Worm (Caenorhabditis elegans): ENCODE data around the gene ZK180.6.

Gene ZK180.6

DNA sequence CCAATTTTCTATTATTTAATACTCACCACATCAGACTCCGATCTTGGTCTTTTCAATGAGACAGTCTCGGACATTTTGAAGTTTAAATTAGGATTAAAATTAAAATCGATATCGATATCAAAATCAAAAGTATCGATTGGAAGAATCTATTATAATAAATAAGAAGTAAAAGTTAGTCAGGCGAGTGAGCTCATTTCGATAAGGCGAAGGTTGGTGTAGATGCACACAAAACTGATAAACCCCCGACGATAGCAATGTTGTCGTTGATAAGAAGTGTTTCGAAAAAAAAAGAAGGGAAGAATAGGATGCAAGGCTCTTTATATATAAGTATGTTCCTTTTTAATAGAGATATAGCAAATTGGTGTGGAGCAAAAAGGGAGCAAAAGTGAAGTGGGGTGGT, 42.3 kb downstream of the ZK180.6 start, which contains the start of gene M01H9.4 (continued):
- TF ChIP-seq alr-1 (tag; optimal IDR thresholded peaks at IDR 0.05; ENCODE audit: borderline replicate concordance) (no peak), isw-1 (GFP tag; IDR thresholded peaks at IDR 0.05) (no peak), nhr-19 (GFP tag; conservative IDR thresholded peaks at IDR 0.05) (no peak), ceh-82 (tag; optimal IDR thresholded peaks at IDR 0.05) (no peak), swsn-7 (tag; optimal IDR thresholded peaks at IDR 0.05) (no peak), nhr-12 (tag; optimal IDR thresholded peaks at IDR 0.05) (no peak), lin-39 (tag; optimal IDR thresholded peaks at IDR 0.05) (no peak), xbp-1 (tag; optimal IDR thresholded peaks at IDR 0.05) (no peak), lsy-2 (tag; optimal IDR thresholded peaks at IDR 0.05) (no peak), ama-1 (optimal IDR thresholded peaks at IDR 0.05) (no peak), nhr-76 (tag; optimal IDR thresholded peaks at IDR 0.05) (no peak), unc-130 (tag; optimal IDR thresholded peaks at IDR 0.05) (no peak), hpl-2 (GFP tag; optimal IDR thresholded peaks at IDR 0.05) (no peak), ceh-90 (tag; optimal IDR thresholded peaks at IDR 0.05) (no peak), ets-5 (GFP tag; IDR thresholded peaks at IDR 0.05) (no peak), rnt-1 (tag; optimal IDR thresholded peaks at IDR 0.05) (no peak), unc-30 (tag; optimal IDR thresholded peaks at IDR 0.05) (no peak), mef-2 (tag; optimal IDR thresholded peaks at IDR 0.05) (no peak), tlp-1 (tag; optimal IDR thresholded peaks at IDR 0.05) (peak; percentile 39)

DNA sequence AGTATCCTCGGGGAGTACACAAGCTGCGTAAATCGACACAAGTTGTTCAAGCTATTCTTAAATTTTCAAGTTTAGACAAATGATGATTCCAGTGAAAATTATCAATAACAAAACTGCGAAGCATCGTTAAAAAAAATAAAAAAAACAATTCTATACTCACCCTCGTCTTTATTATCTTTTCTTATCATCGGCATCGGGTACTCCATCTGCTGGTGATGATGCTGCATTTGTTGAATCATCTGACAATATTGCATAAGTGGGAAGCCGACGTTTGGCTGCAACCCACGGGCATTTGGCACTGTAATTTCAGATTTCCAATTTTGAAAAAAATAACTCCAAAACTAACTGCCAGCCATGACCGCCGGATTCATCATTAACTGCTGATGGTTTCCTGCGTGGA, 43.5 kb downstream of the ZK180.6 start:
- TF ChIP-seq Y116A8C.19 (tag; optimal IDR thresholded peaks at IDR 0.05; ENCODE audit: borderline replicate concordance) (no peak), elt-2 (tag; optimal IDR thresholded peaks at IDR 0.05) (peak; percentile 26)

DNA sequence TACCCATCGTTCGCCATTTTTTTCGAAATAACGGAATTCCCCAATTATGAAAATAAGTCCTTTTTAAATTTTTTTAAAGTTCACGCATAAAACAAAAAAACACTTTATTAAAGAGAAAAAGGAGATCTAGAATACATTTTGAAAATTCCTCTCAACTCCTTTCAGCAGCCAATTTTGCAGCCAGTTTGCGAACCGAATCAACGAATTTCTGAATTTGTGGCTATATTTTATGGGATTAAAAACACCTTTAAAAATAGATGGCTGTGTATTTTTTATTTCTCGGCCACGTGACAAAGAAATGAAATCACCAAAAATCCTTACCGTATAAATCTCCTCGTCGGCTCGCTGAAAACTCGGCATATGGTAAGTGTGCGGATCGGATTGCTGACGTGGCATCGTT, 44.8 kb downstream of the ZK180.6 start, which contains the start of gene M01H9.10:
TSS of gene M01H9.10 (minus strand) at position 101 of the 400 bp plus-strand sequence.
- TF ChIP-seq hpl-2 (GFP tag; optimal IDR thresholded peaks at IDR 0.05), result no peak
- TF ChIP-seq sox-4 (tag; optimal IDR thresholded peaks at IDR 0.05), result no peak
- TF ChIP-seq C04F5.9 (tag; optimal IDR thresholded peaks at IDR 0.05), result no peak
- TF ChIP-seq lin-39 (tag; optimal IDR thresholded peaks at IDR 0.05), result no peak
- no peak for TF ChIP-seq unc-86 (tag; optimal IDR thresholded peaks at IDR 0.05)
- TF ChIP-seq efl-3 (GFP tag; optimal IDR thresholded peaks at IDR 0.05), result no peak
- no peak for TF ChIP-seq lsy-2 (tag; optimal IDR thresholded peaks at IDR 0.05)
- no peak for TF ChIP-seq efl-1 (optimal IDR thresholded peaks at IDR 0.05)
- TF ChIP-seq efl-1 (GFP tag; optimal IDR thresholded peaks at IDR 0.05 in 1 of 2), result no peak
- TF ChIP-seq mef-2 (tag; optimal IDR thresholded peaks at IDR 0.05), result no peak
- no peak for TF ChIP-seq lin-15B (tag; optimal IDR thresholded peaks at IDR 0.05)
- no peak for TF ChIP-seq ces-1 (GFP tag; optimal IDR thresholded peaks at IDR 0.05)
- TF ChIP-seq nhr-47 (tag; optimal IDR thresholded peaks at IDR 0.05), result no peak
- no peak for TF ChIP-seq lin-35 (GFP tag; optimal IDR thresholded peaks at IDR 0.05)
- TF ChIP-seq sup-37 (GFP tag; optimal IDR thresholded peaks at IDR 0.05), result no peak
- TF ChIP-seq ets-5 (GFP tag; IDR thresholded peaks at IDR 0.05), result no peak

DNA sequence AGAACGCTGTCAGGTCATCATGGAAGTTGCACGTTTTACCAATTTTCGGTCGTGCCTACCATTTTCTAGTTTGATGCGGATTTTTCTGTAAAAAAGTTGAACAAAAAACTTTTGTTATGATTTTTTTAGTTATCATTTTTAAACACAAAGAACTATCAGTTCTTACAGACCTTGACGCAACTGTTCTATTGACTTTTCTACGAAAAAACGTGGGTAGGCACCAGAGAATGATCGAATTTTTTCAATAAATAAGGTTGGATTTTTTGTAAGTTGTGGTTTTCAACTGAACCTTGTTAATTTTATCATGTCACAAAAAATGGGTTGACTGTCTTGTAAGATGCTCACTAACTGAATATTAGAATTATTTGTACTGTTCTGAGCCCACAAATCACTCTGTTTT, 46.2 kb downstream of the ZK180.6 start:
- TF ChIP-seq efl-1 (optimal IDR thresholded peaks at IDR 0.05) (no peak), efl-1 (GFP tag; optimal IDR thresholded peaks at IDR 0.05 in 1 of 2) (peak in 1 of 2 experiments; percentile 25), lin-14 (GFP tag; optimal IDR thresholded peaks at IDR 0.05) (peak; percentile 20), snpc-4 (tag; optimal IDR thresholded peaks at IDR 0.05) (no peak), nhr-20 (tag; optimal IDR thresholded peaks at IDR 0.05) (peak; percentile 46), nhr-19 (GFP tag; conservative IDR thresholded peaks at IDR 0.05) (peak; percentile 77), snu-23 (GFP tag; optimal IDR thresholded peaks at IDR 0.05) (peak; percentile 7), unc-130 (tag; optimal IDR thresholded peaks at IDR 0.05) (no peak), nhr-71 (tag; optimal IDR thresholded peaks at IDR 0.05) (peak; percentile 9), nhr-85 (tag) (peak; percentile 45), skn-1 (tag; optimal IDR thresholded peaks at IDR 0.05) (no peak), nhr-76 (tag; optimal IDR thresholded peaks at IDR 0.05) (no peak), ceh-8 (GFP tag; optimal IDR thresholded peaks at IDR 0.05) (no peak), nhr-28 (tag; optimal IDR thresholded peaks at IDR 0.05) (no peak)

Measured in whole organism, L1 larva.